Worm (Caenorhabditis elegans) whole organism, L1 larva: Measurements from ENCODE around the gene C27B7.9.

ENCODE experiments used
- C04F5.9 ChIP-seq: sonication (generic microtip); optimal IDR thresholded peaks from 2 replicates; lab custom pipeline; 2016; ENCODE audit warnings: missing genetic modification characterization, missing compliant biosample characterization
- C34B4.2 ChIP-seq: sonication (generic microtip); optimal IDR thresholded peaks from 2 replicates; lab custom pipeline; 2017; ENCODE audit warnings: mild to moderate bottlenecking, missing genetic modification characterization, missing compliant biosample characterization
- aha-1 ChIP-seq: fragments of 150-350 bp; optimal IDR thresholded peaks from 2 replicates; lab custom pipeline; 2014; ENCODE audit warnings: missing biosample characterization, missing genetic modification characterization
- aly-2 ChIP-seq: fragments of 150-350 bp; optimal IDR thresholded peaks from 2 replicates; lab custom pipeline; 2014; ENCODE audit warnings: missing biosample characterization, missing genetic modification characterization
- blmp-1 ChIP-seq: fragments of 150-350 bp; optimal IDR thresholded peaks from 2 replicates; lab custom pipeline; 2014; ENCODE audit warnings: missing biosample characterization, missing genetic modification characterization
- ceh-8 ChIP-seq: fragments of 200-800 bp; sonication (Bioruptor generic); optimal IDR thresholded peaks from 2 replicates; lab custom pipeline; 2018; ENCODE audit warnings: mild to moderate bottlenecking, missing genetic modification characterization, moderate library complexity, missing compliant biosample characterization
- ceh-82 ChIP-seq, 3 experiments: fragments of 150-350 bp in 1 of 3; sonication (generic microtip) in 2 of 3; optimal IDR thresholded peaks; 2 replicates each; lab custom pipeline; 2014 to 2017; ENCODE audit warnings: missing biosample characterization in 3 of 3, missing genetic modification characterization in 3 of 3
- ceh-90 ChIP-seq: sonication (generic microtip); optimal IDR thresholded peaks from 2 replicates; lab custom pipeline; 2016; ENCODE audit warnings: missing genetic modification characterization, missing compliant biosample characterization
- ces-1 ChIP-seq: fragments of 150-350 bp; optimal IDR thresholded peaks from 2 replicates; lab custom pipeline; 2014; ENCODE audit warnings: missing biosample characterization, missing genetic modification reagents, missing genetic modification characterization
- dsc-1 ChIP-seq: sonication (generic microtip); optimal IDR thresholded peaks from 2 replicates; lab custom pipeline; 2016; ENCODE audit warnings: mild to moderate bottlenecking, missing genetic modification characterization, missing compliant biosample characterization
- efl-1 ChIP-seq, 4 experiments: fragments of 150-350 bp; optimal IDR thresholded peaks in 3 of 4; peaks in 1 of 4; 1 replicate in 1 of 4; 2 replicates in 3 of 4; lab custom pipeline; 2014; ENCODE audit warnings: missing biosample characterization in 2 of 4, missing genetic modification characterization in 2 of 4, missing genetic modification reagents in 2 of 4
- efl-3 ChIP-seq: fragments of 200-800 bp; sonication (Bioruptor generic); optimal IDR thresholded peaks from 2 replicates; lab custom pipeline; 2018; ENCODE audit warnings: mild to moderate bottlenecking, missing genetic modification characterization, missing compliant biosample characterization
- elt-2 ChIP-seq: sonication (generic microtip); optimal IDR thresholded peaks from 2 replicates; lab custom pipeline; 2016; ENCODE audit warnings: missing genetic modification characterization, mild to moderate bottlenecking, inconsistent platforms, missing compliant biosample characterization, missing genetic modification reagents
- elt-3 ChIP-seq, 6 experiments: fragments of 150-350 bp in 1 of 6; sonication (generic microtip); optimal IDR thresholded peaks; 2 replicates each; lab custom pipeline; 2017 to 2018; ENCODE audit warnings: missing biosample characterization in 6 of 6, missing genetic modification characterization in 6 of 6, inconsistent platforms in 1 of 6
- fkh-10 ChIP-seq: sonication (generic microtip); optimal IDR thresholded peaks from 2 replicates; lab custom pipeline; 2017; ENCODE audit warnings: missing biosample characterization, missing genetic modification reagents, missing genetic modification characterization
- fos-1 ChIP-seq: fragments of 150-350 bp; optimal IDR thresholded peaks from 2 replicates; lab custom pipeline; 2014; ENCODE audit warnings: missing biosample characterization, missing genetic modification characterization
- grh-1 ChIP-seq: fragments of 200-800 bp; sonication (Bioruptor generic); IDR thresholded peaks from 2 replicates; pipeline ENCODE4 v1.3.6; 2022; ENCODE audit warnings: missing genetic modification reagents, missing genetic modification characterization, missing compliant biosample characterization
- hlh-17 ChIP-seq: fragments of 200-800 bp; sonication (Bioruptor generic); optimal IDR thresholded peaks from 2 replicates; lab custom pipeline; 2018; ENCODE audit warnings: missing genetic modification characterization, mild to moderate bottlenecking, missing compliant biosample characterization, moderate library complexity, borderline replicate concordance
- hpl-2 ChIP-seq: fragments of 150-350 bp; optimal IDR thresholded peaks from 2 replicates; lab custom pipeline; 2014; ENCODE audit warnings: missing biosample characterization, missing genetic modification reagents, missing genetic modification characterization
- jun-1 ChIP-seq: fragments of 150-350 bp; optimal IDR thresholded peaks from 2 replicates; lab custom pipeline; 2014; ENCODE audit warnings: missing biosample characterization, missing genetic modification reagents, missing genetic modification characterization
- lin-14 ChIP-seq: fragments of 200-800 bp; sonication (Bioruptor generic); optimal IDR thresholded peaks from 2 replicates; lab custom pipeline; 2018; ENCODE audit warnings: mild to moderate bottlenecking, missing genetic modification characterization, moderate library complexity, missing compliant biosample characterization
- lin-15B ChIP-seq: fragments of 150-350 bp; sonication (generic microtip); optimal IDR thresholded peaks from 3 replicates; lab custom pipeline; 2014; ENCODE audit warnings: missing biosample characterization, missing genetic modification characterization
- lir-3 ChIP-seq: sonication (generic microtip); optimal IDR thresholded peaks from 2 replicates; lab custom pipeline; 2016; ENCODE audit warnings: mild to moderate bottlenecking, missing genetic modification characterization, moderate library complexity, missing compliant biosample characterization; ENCODE audit not compliant: poor library complexity
- mab-9 ChIP-seq: fragments of 200-800 bp; sonication (Bioruptor generic); IDR thresholded peaks from 2 replicates; pipeline ENCODE4 v1.3.6; 2022; ENCODE audit warnings: missing genetic modification reagents, missing genetic modification characterization, missing compliant biosample characterization
- mef-2 ChIP-seq: fragments of 150-350 bp; optimal IDR thresholded peaks from 2 replicates; lab custom pipeline; 2014; ENCODE audit warnings: missing biosample characterization, missing genetic modification characterization
- mep-1 ChIP-seq: fragments of 150-350 bp; optimal IDR thresholded peaks from 2 replicates; lab custom pipeline; 2014; ENCODE audit warnings: missing biosample characterization, missing genetic modification characterization
- nhr-11 ChIP-seq: fragments of 150-350 bp; optimal IDR thresholded peaks from 2 replicates; lab custom pipeline; 2014; ENCODE audit warnings: missing biosample characterization, missing genetic modification characterization
- nhr-12 ChIP-seq: sonication (generic microtip); optimal IDR thresholded peaks from 2 replicates; lab custom pipeline; 2017; ENCODE audit warnings: missing biosample characterization, missing genetic modification characterization
- nhr-19 ChIP-seq: fragments of 200-800 bp; sonication (Bioruptor generic); conservative IDR thresholded peaks from 2 replicates; pipeline ENCODE4 v1.3.6; 2022; ENCODE audit warnings: missing genetic modification characterization, missing compliant biosample characterization
- nhr-20 ChIP-seq: sonication (generic microtip); optimal IDR thresholded peaks from 2 replicates; lab custom pipeline; 2016; ENCODE audit warnings: mild to moderate bottlenecking, missing genetic modification characterization, missing compliant biosample characterization
- nhr-237 ChIP-seq: fragments of 150-350 bp; optimal IDR thresholded peaks from 2 replicates; lab custom pipeline; 2014; ENCODE audit warnings: missing biosample characterization, missing genetic modification characterization
- nhr-47 ChIP-seq: sonication (generic microtip); optimal IDR thresholded peaks from 2 replicates; lab custom pipeline; 2016; ENCODE audit warnings: mild to moderate bottlenecking, missing genetic modification characterization, moderate library complexity, missing compliant biosample characterization
- nhr-71 ChIP-seq: sonication (generic microtip); optimal IDR thresholded peaks from 2 replicates; lab custom pipeline; 2016; ENCODE audit warnings: mild to moderate bottlenecking, missing genetic modification characterization, moderate library complexity, missing compliant biosample characterization
- nhr-76 ChIP-seq: sonication (generic microtip); optimal IDR thresholded peaks from 2 replicates; lab custom pipeline; 2017; ENCODE audit warnings: missing biosample characterization, missing genetic modification characterization
- pag-3 ChIP-seq: sonication (generic microtip); optimal IDR thresholded peaks from 2 replicates; lab custom pipeline; 2017; ENCODE audit warnings: missing genetic modification characterization, mild to moderate bottlenecking, missing compliant biosample characterization, antibody characterized with exemption, borderline replicate concordance; ENCODE audit not compliant: insufficient read depth
- pqm-1 ChIP-seq: sonication (generic microtip); optimal IDR thresholded peaks from 3 replicates; lab custom pipeline; 2017; ENCODE audit warnings: missing biosample characterization, missing genetic modification characterization
- rnt-1 ChIP-seq: sonication (generic microtip); optimal IDR thresholded peaks from 2 replicates; lab custom pipeline; 2016; ENCODE audit warnings: mild to moderate bottlenecking, missing genetic modification characterization, moderate library complexity, missing compliant biosample characterization
- snpc-4 ChIP-seq: fragments of 150-350 bp; optimal IDR thresholded peaks from 2 replicates; lab custom pipeline; 2014; ENCODE audit warnings: missing biosample characterization, missing genetic modification characterization
- snu-23 ChIP-seq: sonication (generic microtip); optimal IDR thresholded peaks from 2 replicates; lab custom pipeline; 2016; ENCODE audit warnings: missing genetic modification characterization, missing compliant biosample characterization
- sox-4 ChIP-seq: sonication (generic microtip); optimal IDR thresholded peaks from 2 replicates; lab custom pipeline; 2016; ENCODE audit warnings: missing genetic modification characterization, missing compliant biosample characterization
- sptf-1 ChIP-seq: fragments of 150-350 bp; optimal IDR thresholded peaks from 2 replicates; lab custom pipeline; 2014; ENCODE audit warnings: missing biosample characterization, missing genetic modification characterization
- tbx-2 ChIP-seq: sonication (generic microtip); optimal IDR thresholded peaks from 2 replicates; lab custom pipeline; 2016; ENCODE audit warnings: missing genetic modification characterization, missing compliant biosample characterization
- unc-130 ChIP-seq: fragments of 150-350 bp; optimal IDR thresholded peaks from 2 replicates; lab custom pipeline; 2017; ENCODE audit warnings: missing biosample characterization, missing genetic modification characterization, inconsistent platforms
- unc-30 ChIP-seq: sonication (generic microtip); optimal IDR thresholded peaks from 2 replicates; lab custom pipeline; 2017; ENCODE audit warnings: missing biosample characterization, missing genetic modification characterization
- unc-98 ChIP-seq: fragments of 200-800 bp; sonication (Bioruptor generic); IDR thresholded peaks from 2 replicates; pipeline ENCODE4 v1.3.6; 2022; ENCODE audit warnings: missing genetic modification characterization, missing compliant biosample characterization
- zip-4 ChIP-seq: fragments of 200-800 bp; sonication (Bioruptor generic); optimal IDR thresholded peaks from 2 replicates; lab custom pipeline; 2018; ENCODE audit warnings: mild to moderate bottlenecking, missing genetic modification characterization, moderate library complexity, missing compliant biosample characterization
- ztf-4 ChIP-seq: fragments of 150-350 bp; optimal IDR thresholded peaks from 2 replicates; lab custom pipeline; 2014; ENCODE audit warnings: missing biosample characterization, missing genetic modification characterization

The C27B7.9 gene

ce11 chrIV:8906743-8907142 lies 9.2 kb downstream of the C27B7.9 start, which contains the start of gene C27B7.7:
C27B7.7 (plus strand) TSS chrIV:8907043.
- no peak for TF ChIP-seq blmp-1 (tag; lab: Kevin White, UChicago)
- TF ChIP-seq nhr-12, result no peak
- no peak for TF ChIP-seq mab-9
- no peak for TF ChIP-seq ceh-8 (GFP tag; lab: Kevin White, UChicago)
- TF ChIP-seq rnt-1 (tag; lab: Kevin White, UChicago), result no peak
- no peak for TF ChIP-seq lin-15B (tag; lab: Kevin White, UChicago)
- no peak for TF ChIP-seq C34B4.2
- no peak for TF ChIP-seq hlh-17 (GFP tag; lab: Kevin White, UChicago)
- TF ChIP-seq nhr-20, result no peak
- no peak for TF ChIP-seq nhr-76 (tag; lab: Kevin White, UChicago)
- no peak for TF ChIP-seq zip-4 (GFP tag; lab: Kevin White, UChicago)
- TF ChIP-seq sox-4 (tag; lab: Kevin White, UChicago), result no peak
- TF ChIP-seq grh-1 (GFP tag; lab: Robert Waterston, UW), result no peak

- TF ChIP-seq efl-1 (optimal IDR thresholded peaks at IDR 0.05; lab: Kevin White, UChicago), result no peak
- TF ChIP-seq efl-1 (GFP tag; optimal IDR thresholded peaks at IDR 0.05 in 1 of 2; lab: Kevin White, UChicago), result peak in 1 of 2 experiments; percentile 83
- TF ChIP-seq ceh-82 (tag; optimal IDR thresholded peaks at IDR 0.05; lab: Kevin White, UChicago), result no peak
- peak; percentile 62 for TF ChIP-seq nhr-71 (tag; lab: Kevin White, UChicago)
- TF ChIP-seq unc-130, result peak; percentile 14
- TF ChIP-seq rnt-1 (tag; lab: Kevin White, UChicago), result peak; percentile 40
- TF ChIP-seq snu-23, result peak; percentile 24
- TF ChIP-seq nhr-237, result no peak
- TF ChIP-seq ceh-90, result no peak
These were observed 9.7 kb downstream of the C27B7.9 start, which contains the start of gene C27B7.6 for ce11 chrIV:8906164-8906563. C27B7.6 (minus strand) TSS chrIV:8906345.

ce11 chrIV:8901346-8901745 lies 14.6 kb downstream of the C27B7.9 start, which contains the start of gene C27B7.5:
C27B7.5 (plus strand) TSS chrIV:8901646.
- TF ChIP-seq elt-2 (tag; lab: Kevin White, UChicago) (no peak), mef-2 (tag; lab: Kevin White, UChicago) (no peak), efl-3 (no peak), sptf-1 (tag; lab: Kevin White, UChicago) (no peak), aha-1 (no peak), ceh-82 (tag; optimal IDR thresholded peaks at IDR 0.05; lab: Kevin White, UChicago) (no peak), pag-3 (tag; lab: Kevin White, UChicago) (no peak), snu-23 (no peak), hlh-17 (GFP tag; lab: Kevin White, UChicago) (no peak), snpc-4 (tag; lab: Kevin White, UChicago) (no peak), lin-14 (GFP tag; lab: Kevin White, UChicago) (no peak), jun-1 (tag; lab: Kevin White, UChicago) (no peak), pqm-1 (no peak), dsc-1 (tag; lab: Kevin White, UChicago) (no peak), ztf-4 (tag; lab: Kevin White, UChicago) (no peak)

ce11 chrIV:8893746-8894145 lies 22.2 kb downstream of the C27B7.9 start, which contains the start of gene rad-54.L2:
rad-54.L2 (plus strand) TSS chrIV:8894077.
- TF ChIP-seq lin-14 (GFP tag; lab: Kevin White, UChicago), result peak; percentile 76
- no peak for TF ChIP-seq unc-30 (tag; lab: Kevin White, UChicago)
- no peak for TF ChIP-seq nhr-19
- peak; percentile 76 for TF ChIP-seq mep-1 (tag; lab: Kevin White, UChicago)
- TF ChIP-seq nhr-11 (tag; lab: Kevin White, UChicago), result no peak
- TF ChIP-seq lin-15B (tag; lab: Kevin White, UChicago), result peak; percentile 35
- no peak for TF ChIP-seq grh-1 (GFP tag; lab: Robert Waterston, UW)
- TF ChIP-seq elt-3 (tag; optimal IDR thresholded peaks at IDR 0.05; lab: Kevin White, UChicago), result peak in 1 of 6 experiments; percentile 3
- TF ChIP-seq aly-2, result no peak
- no peak for TF ChIP-seq ztf-4 (tag; lab: Kevin White, UChicago)
- no peak for TF ChIP-seq hpl-2 (GFP tag; lab: Kevin White, UChicago)
- no peak for TF ChIP-seq unc-98 (GFP tag; lab: Robert Waterston, UW)
- TF ChIP-seq dsc-1 (tag; lab: Kevin White, UChicago), result peak; percentile 57
- TF ChIP-seq ces-1 (GFP tag; lab: Kevin White, UChicago), result no peak
- TF ChIP-seq nhr-47, result peak; percentile 64
- peak; percentile 39 for TF ChIP-seq zip-4 (GFP tag; lab: Kevin White, UChicago)
- TF ChIP-seq C04F5.9, result no peak
- no peak for TF ChIP-seq pqm-1
- no peak for TF ChIP-seq lir-3
- peak; percentile 29 for TF ChIP-seq tbx-2 (tag; lab: Kevin White, UChicago)
- no peak for TF ChIP-seq fkh-10 (GFP tag; lab: Kevin White, UChicago)
- TF ChIP-seq fos-1 (tag; lab: Kevin White, UChicago), result peak; percentile 5
- TF ChIP-seq rnt-1 (tag; lab: Kevin White, UChicago), result no peak
